Worm (Caenorhabditis elegans) whole organism, midembryonic: ENCODE results near the gene F44E7.4.

ENCODE experiments used
- T22C8.4 ChIP-seq: fragments of 200-800 bp; sonication (Bioruptor generic); IDR thresholded peaks from 2 replicates; pipeline ENCODE4 v1.3.6; 2022; ENCODE audit warnings: missing genetic modification characterization, missing compliant biosample characterization
- cog-1 ChIP-seq: sonication (generic microtip); optimal IDR thresholded peaks from 2 replicates; lab custom pipeline; 2016; ENCODE audit warnings: missing genetic modification characterization, missing compliant biosample characterization
- flt-1 ChIP-seq: fragments of 200-800 bp; sonication (Bioruptor generic); IDR thresholded peaks from 2 replicates; pipeline ENCODE4 v1.3.6; 2022; ENCODE audit warnings: missing genetic modification characterization, missing compliant biosample characterization
- klf-2 ChIP-seq: fragments of 200-800 bp; sonication (Bioruptor generic); conservative IDR thresholded peaks from 2 replicates; pipeline ENCODE4 v1.3.6; 2022; ENCODE audit warnings: missing genetic modification reagents, missing genetic modification characterization, missing compliant biosample characterization
- med-1 ChIP-seq: sonication (generic microtip); optimal IDR thresholded peaks from 2 replicates; lab custom pipeline; 2017; ENCODE audit warnings: missing genetic modification characterization, mild to moderate bottlenecking, missing compliant biosample characterization, antibody characterized with exemption, missing genetic modification reagents; ENCODE audit not compliant: insufficient read depth
- ref-1 ChIP-seq: fragments of 200-800 bp; sonication (Bioruptor generic); conservative IDR thresholded peaks from 2 replicates; pipeline ENCODE4 v1.3.6; 2022; ENCODE audit warnings: missing genetic modification reagents, missing genetic modification characterization, missing compliant biosample characterization
- tab-1 ChIP-seq: fragments of 200-800 bp; sonication (Bioruptor generic); IDR thresholded peaks from 2 replicates; pipeline ENCODE4 v1.3.6; 2022; ENCODE audit warnings: missing genetic modification characterization, missing compliant biosample characterization
- ztf-23 ChIP-seq: fragments of 200-800 bp; sonication (Bioruptor generic); IDR thresholded peaks from 2 replicates; pipeline ENCODE4 v1.3.6; 2022; ENCODE audit warnings: missing genetic modification reagents, missing genetic modification characterization, missing compliant biosample characterization
- ztf-29 ChIP-seq: fragments of 200-800 bp; sonication (Bioruptor generic); IDR thresholded peaks from 2 replicates; pipeline ENCODE4 v1.3.6; 2022; ENCODE audit warnings: missing genetic modification reagents, missing genetic modification characterization, missing compliant biosample characterization

- no peak for TF ChIP-seq flt-1 (GFP tag; lab: Robert Waterston, UW)
- TF ChIP-seq med-1 (GFP tag; lab: Kevin White, UChicago), result no peak
- TF ChIP-seq ref-1 (GFP tag; lab: Robert Waterston, UW), result no peak
- TF ChIP-seq tab-1 (GFP tag; lab: Robert Waterston, UW), result no peak
- TF ChIP-seq ztf-23 (GFP tag; lab: Robert Waterston, UW), result no peak
- TF ChIP-seq klf-2, result no peak
- TF ChIP-seq ztf-29 (GFP tag; lab: Robert Waterston, UW), result no peak
- no peak for TF ChIP-seq T22C8.4
- TF ChIP-seq cog-1 (tag; lab: Kevin White, UChicago), result no peak
Measured at ce11 chrV:5765081-5765480, 11.7 kb downstream of the F44E7.4 start, which contains the start of gene pgph-2.
